Worm (Caenorhabditis elegans) whole organism, early embryonic: ENCODE data around the gene rmd-3.

Experiments used
- B0310.2 ChIP-seq: sonication (generic microtip); optimal IDR thresholded peaks from 2 replicates; lab custom pipeline; 2016; ENCODE audit warnings: mild to moderate bottlenecking, missing genetic modification characterization, missing compliant biosample characterization
- F13C5.2 ChIP-seq: sonication (generic microtip); optimal IDR thresholded peaks from 2 replicates; lab custom pipeline; 2017; ENCODE audit warnings: mild to moderate bottlenecking, missing genetic modification characterization, inconsistent platforms, missing compliant biosample characterization
- aly-1 ChIP-seq: sonication (generic microtip); optimal IDR thresholded peaks from 2 replicates; lab custom pipeline; 2016; ENCODE audit warnings: missing genetic modification characterization, missing compliant biosample characterization
- ama-1 ChIP-seq: fragments of 150-350 bp; optimal IDR thresholded peaks from 2 replicates; lab custom pipeline; 2014
- ceh-13 ChIP-seq: fragments of 200-800 bp; sonication (Bioruptor generic); optimal IDR thresholded peaks from 2 replicates; lab custom pipeline; 2018; ENCODE audit warnings: mild to moderate bottlenecking, missing genetic modification characterization, missing compliant biosample characterization
- ceh-36 ChIP-seq: sonication (generic microtip); optimal IDR thresholded peaks from 2 replicates; lab custom pipeline; 2016; ENCODE audit warnings: missing genetic modification characterization, inconsistent platforms, missing compliant biosample characterization
- ets-7 ChIP-seq: sonication (generic microtip); optimal IDR thresholded peaks from 2 replicates; lab custom pipeline; 2016; ENCODE audit warnings: missing genotype, missing genetic modification characterization, missing compliant biosample characterization
- flt-1 ChIP-seq: fragments of 200-800 bp; sonication (Bioruptor generic); IDR thresholded peaks from 2 replicates; pipeline ENCODE4 v1.3.6; 2022; ENCODE audit warnings: missing genetic modification characterization, missing compliant biosample characterization
- hmbx-1 ChIP-seq: sonication (generic microtip); optimal IDR thresholded peaks from 2 replicates; lab custom pipeline; 2016; ENCODE audit warnings: mild to moderate bottlenecking, missing genetic modification characterization, missing compliant biosample characterization
- hmg-4 ChIP-seq: fragments of 200-800 bp; sonication (Bioruptor generic); optimal IDR thresholded peaks from 2 replicates; lab custom pipeline; 2018; ENCODE audit warnings: mild to moderate bottlenecking, missing genetic modification characterization, missing compliant biosample characterization
- hnd-1 ChIP-seq: sonication (generic microtip); optimal IDR thresholded peaks from 2 replicates; lab custom pipeline; 2016; ENCODE audit warnings: missing genetic modification characterization, missing compliant biosample characterization
- pes-1 ChIP-seq: fragments of 200-800 bp; sonication (Bioruptor generic); IDR thresholded peaks from 2 replicates; pipeline ENCODE4 v1.3.6; 2022; ENCODE audit warnings: missing genetic modification reagents, missing genetic modification characterization, missing compliant biosample characterization
- scrt-1 ChIP-seq: fragments of 200-800 bp; sonication (Bioruptor generic); IDR thresholded peaks from 2 replicates; pipeline ENCODE4 v1.3.6; 2022; ENCODE audit warnings: missing genetic modification characterization, missing compliant biosample characterization
- sea-1 ChIP-seq: fragments of 200-800 bp; sonication (Bioruptor generic); conservative IDR thresholded peaks from 2 replicates; pipeline ENCODE4 v1.3.6; 2022; ENCODE audit warnings: missing genetic modification characterization, missing compliant biosample characterization
- tbx-11 ChIP-seq: fragments of 200-800 bp; sonication (Bioruptor generic); IDR thresholded peaks from 2 replicates; pipeline ENCODE4 v1.3.6; 2022; ENCODE audit warnings: missing genetic modification characterization, missing compliant biosample characterization
- tbx-37 ChIP-seq: fragments of 200-800 bp; sonication (Bioruptor generic); conservative IDR thresholded peaks from 2 replicates; pipeline ENCODE4 v1.3.6; 2022; ENCODE audit warnings: missing genetic modification reagents, missing genetic modification characterization, missing compliant biosample characterization
- tra-4 ChIP-seq: sonication (generic microtip); optimal IDR thresholded peaks from 2 replicates; lab custom pipeline; 2017; ENCODE audit warnings: missing genetic modification characterization, missing compliant biosample characterization

rmd-3 gene

ce11 chrII:11339507-11339906 lies at the start of gene rmd-3:
Gene rmd-3 (minus strand): TSS chrII:11339607.
- TF ChIP-seq ama-1, result no peak
- TF ChIP-seq tra-4 (tag; lab: Kevin White, UChicago), result no peak
- no peak for TF ChIP-seq pes-1 (GFP tag; lab: Robert Waterston, UW)
- TF ChIP-seq hnd-1 (tag; lab: Kevin White, UChicago), result no peak

DNA sequence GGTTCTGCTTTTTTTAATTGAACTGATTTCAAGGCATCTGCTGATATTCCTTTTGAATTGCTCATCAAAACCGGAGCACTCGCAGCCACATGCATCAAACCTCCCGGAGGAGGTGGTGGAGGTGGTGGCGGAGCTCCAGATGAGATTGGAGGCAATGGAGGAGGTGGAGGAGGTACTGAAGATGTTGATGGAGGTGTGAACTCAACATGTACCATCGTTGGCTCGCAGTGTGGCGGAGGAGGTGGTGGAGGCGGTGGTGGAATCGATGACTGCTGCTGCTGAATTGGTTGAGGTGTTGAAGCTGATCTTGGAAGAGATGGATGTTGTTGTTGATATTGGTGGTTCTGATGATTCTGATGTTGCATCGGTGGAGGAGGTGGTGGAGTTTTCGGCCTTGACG lies 47.5 kb upstream of the rmd-3 start:
- TF ChIP-seq hmg-4 (no peak), ceh-13 (no peak), aly-1 (tag; lab: Kevin White, UChicago) (no peak), hnd-1 (tag; lab: Kevin White, UChicago) (no peak), hmbx-1 (tag; lab: Kevin White, UChicago) (no peak), tbx-37 (GFP tag; lab: Robert Waterston, UW) (no peak), ets-7 (tag; lab: Kevin White, UChicago) (no peak), ceh-36 (tag; lab: Kevin White, UChicago) (no peak), tra-4 (tag; lab: Kevin White, UChicago) (no peak), flt-1 (GFP tag; lab: Robert Waterston, UW) (no peak), scrt-1 (GFP tag; lab: Robert Waterston, UW) (no peak), pes-1 (GFP tag; lab: Robert Waterston, UW) (no peak), sea-1 (GFP tag; lab: Robert Waterston, UW) (no peak), B0310.2 (tag; lab: Kevin White, UChicago) (no peak), ama-1 (no peak), F13C5.2 (no peak), tbx-11 (GFP tag; lab: Robert Waterston, UW) (no peak)

DNA sequence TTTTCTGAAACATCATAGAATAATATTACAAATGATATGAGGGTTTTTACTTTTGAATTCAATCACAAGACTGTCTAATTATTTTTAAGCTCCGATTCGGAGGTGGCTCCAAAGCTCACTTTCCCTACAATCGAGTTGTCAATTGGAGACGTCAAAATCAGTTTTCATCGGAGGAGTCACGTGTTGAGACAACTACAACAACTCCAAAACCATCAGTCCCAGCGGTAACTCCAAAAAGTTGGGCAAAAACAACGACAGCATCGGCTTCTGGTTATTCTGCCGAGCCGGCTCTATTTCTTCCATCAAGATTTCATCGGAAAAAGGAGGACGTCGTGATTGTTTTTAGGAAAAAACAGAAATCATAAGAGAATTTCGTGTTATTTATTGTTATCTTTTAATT lies 44.7 kb upstream of the rmd-3 start:
- no peak for TF ChIP-seq hmg-4
- no peak for TF ChIP-seq hnd-1 (tag; lab: Kevin White, UChicago)
- TF ChIP-seq ama-1, result peak; percentile 58
- TF ChIP-seq flt-1 (GFP tag; lab: Robert Waterston, UW), result no peak

DNA sequence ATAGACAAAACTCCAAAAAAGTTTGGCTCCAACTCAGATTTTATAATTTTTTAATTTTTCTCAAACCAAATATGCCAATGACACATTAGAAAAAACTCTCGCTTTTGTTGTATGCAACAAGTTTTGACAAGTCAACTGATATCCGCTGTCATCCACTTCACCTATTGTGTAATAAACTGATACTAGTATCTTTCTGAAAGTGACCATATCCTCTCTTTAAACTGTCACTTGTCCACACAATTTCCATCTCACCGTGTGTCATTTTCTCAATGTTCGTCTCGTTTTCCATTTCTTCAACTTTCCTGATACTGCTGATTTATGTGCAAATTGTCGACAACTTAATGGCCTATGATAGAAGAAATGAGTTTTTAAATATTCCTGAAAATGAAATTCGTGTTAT lies 43.7 kb upstream of the rmd-3 start, which contains the start of the genes C33B4.5 and C33B4.4:
Gene C33B4.5, plus strand, starts transcription at position 270 of the 400 bp plus-strand sequence.
Gene C33B4.4, minus strand, starts transcription at position 385 of the 400 bp plus-strand sequence.
- TF ChIP-seq ets-7 (tag; lab: Kevin White, UChicago) (no peak), scrt-1 (GFP tag; lab: Robert Waterston, UW) (no peak), ceh-13 (no peak), ama-1 (no peak), F13C5.2 (no peak)

DNA sequence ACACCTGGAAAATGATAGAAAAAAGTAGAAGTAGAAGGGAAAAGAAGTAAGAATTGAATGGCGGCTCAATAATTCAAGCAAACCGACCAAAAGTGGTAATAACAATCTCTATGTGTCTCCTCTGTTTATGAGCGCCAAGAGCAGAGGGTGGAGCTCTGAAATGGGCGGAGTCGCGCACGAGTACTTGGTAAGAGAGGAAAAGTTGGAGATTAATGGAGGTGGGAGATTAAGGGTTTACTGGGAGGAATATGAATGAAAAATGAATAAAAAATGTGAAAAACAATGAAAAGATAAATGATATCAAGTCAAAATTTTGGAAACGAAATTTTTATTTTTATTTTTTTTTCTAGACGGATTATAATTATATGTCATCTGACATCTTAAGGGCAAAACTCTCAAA lies 38.3 kb upstream of the rmd-3 start:
- TF ChIP-seq hmbx-1 (tag; lab: Kevin White, UChicago) (no peak), hmg-4 (no peak), ets-7 (tag; lab: Kevin White, UChicago) (no peak), pes-1 (GFP tag; lab: Robert Waterston, UW) (no peak), ama-1 (no peak), F13C5.2 (no peak), scrt-1 (GFP tag; lab: Robert Waterston, UW) (no peak), tbx-37 (GFP tag; lab: Robert Waterston, UW) (no peak), tbx-11 (GFP tag; lab: Robert Waterston, UW) (no peak), aly-1 (tag; lab: Kevin White, UChicago) (no peak), hnd-1 (tag; lab: Kevin White, UChicago) (no peak), flt-1 (GFP tag; lab: Robert Waterston, UW) (no peak), ceh-36 (tag; lab: Kevin White, UChicago) (no peak), sea-1 (GFP tag; lab: Robert Waterston, UW) (no peak), ceh-13 (no peak), tra-4 (tag; lab: Kevin White, UChicago) (no peak), B0310.2 (tag; lab: Kevin White, UChicago) (no peak)

DNA sequence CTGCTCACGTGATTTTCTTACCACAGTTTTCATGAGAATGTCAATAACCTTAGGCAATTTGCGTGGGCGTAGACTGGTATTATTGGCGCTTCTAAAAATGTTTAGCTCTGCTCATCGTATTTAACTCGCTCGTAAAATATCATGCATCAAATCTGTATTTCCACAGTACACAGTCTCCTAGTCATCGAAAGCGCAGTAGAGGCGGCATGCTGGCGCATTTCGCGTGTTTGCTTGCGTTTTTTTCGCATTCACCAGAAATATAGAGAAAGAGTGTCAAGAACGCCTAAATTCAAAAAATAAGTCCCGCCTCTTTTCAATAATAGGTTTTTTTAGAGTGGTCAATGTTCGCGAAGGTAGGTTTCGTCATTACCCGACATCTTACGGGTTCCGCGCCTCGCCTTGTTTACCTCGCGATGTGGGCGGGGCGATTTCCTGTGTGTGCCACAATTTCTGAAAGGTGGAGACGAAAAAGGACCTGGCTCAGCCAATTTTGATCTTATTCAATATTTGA lies 37.2 kb upstream of the rmd-3 start:
- TF ChIP-seq aly-1 (tag; lab: Kevin White, UChicago) (no peak), F13C5.2 (no peak), tbx-11 (GFP tag; lab: Robert Waterston, UW) (no peak), hnd-1 (tag; lab: Kevin White, UChicago) (no peak), sea-1 (GFP tag; lab: Robert Waterston, UW) (no peak), hmbx-1 (tag; lab: Kevin White, UChicago) (no peak), ceh-13 (no peak), scrt-1 (GFP tag; lab: Robert Waterston, UW) (no peak)

DNA sequence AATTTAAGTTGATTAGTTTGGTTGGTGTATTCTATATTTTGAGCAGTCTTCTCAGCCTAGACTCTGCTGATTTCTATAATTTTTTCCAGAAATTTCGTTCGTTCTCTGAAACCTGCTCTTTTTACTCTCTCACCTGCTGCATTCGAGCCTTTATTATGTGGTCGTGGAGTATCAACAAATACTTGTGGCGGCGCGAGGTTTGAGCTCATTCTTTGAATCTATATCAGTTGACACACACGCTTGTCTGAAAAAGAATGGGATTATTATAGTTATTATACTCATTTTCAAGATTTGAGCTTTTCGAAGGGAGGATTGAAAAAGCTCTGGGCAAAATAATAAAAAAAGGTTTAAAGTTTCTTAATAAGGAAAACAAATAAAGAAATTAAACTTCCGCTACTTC lies 36.6 kb upstream of the rmd-3 start:
- TF ChIP-seq hnd-1 (tag; lab: Kevin White, UChicago) (no peak), scrt-1 (GFP tag; lab: Robert Waterston, UW) (no peak), ets-7 (tag; lab: Kevin White, UChicago) (no peak), hmbx-1 (tag; lab: Kevin White, UChicago) (no peak), tbx-11 (GFP tag; lab: Robert Waterston, UW) (no peak), hmg-4 (no peak), tra-4 (tag; lab: Kevin White, UChicago) (no peak)

- TF ChIP-seq hmbx-1 (tag; lab: Kevin White, UChicago) (no peak), F13C5.2 (no peak), ama-1 (no peak), aly-1 (tag; lab: Kevin White, UChicago) (no peak), pes-1 (GFP tag; lab: Robert Waterston, UW) (no peak), flt-1 (GFP tag; lab: Robert Waterston, UW) (no peak), tbx-11 (GFP tag; lab: Robert Waterston, UW) (no peak), B0310.2 (tag; lab: Kevin White, UChicago) (no peak), ceh-36 (tag; lab: Kevin White, UChicago) (no peak), hnd-1 (tag; lab: Kevin White, UChicago) (no peak), scrt-1 (GFP tag; lab: Robert Waterston, UW) (no peak), ceh-13 (no peak)
These were observed 32.6 kb upstream of the rmd-3 start, which contains the start of gene C33B4.2 for ce11 chrII:11371981-11372380. Gene C33B4.2 (minus strand): TSS chrII:11372145.
